Fruit fly (Drosophila melanogaster) whole organism, pupa: ENCODE data around the gene Swt1.

Experiments used
- CG10348 ChIP-seq: fragments of 200-800 bp; sonication (Bioruptor generic); IDR thresholded peaks from 2 replicates; pipeline ENCODE4 v1.3.6; 2022; ENCODE audit warnings: missing biosample characterization, missing genetic modification characterization
- CG12605 ChIP-seq: fragments of 200-800 bp; sonication (Bioruptor generic); IDR thresholded peaks from 2 replicates; pipeline ENCODE4 v1.3.6; 2022; ENCODE audit warnings: missing biosample characterization, missing genetic modification characterization
- CG13204 ChIP-seq: fragments of 200-800 bp; sonication (Bioruptor generic); optimal IDR thresholded peaks from 2 replicates; lab custom pipeline; 2018; ENCODE audit warnings: missing biosample characterization, mild to moderate bottlenecking, missing genetic modification characterization, moderate library complexity
- CG14655 ChIP-seq: fragments of 200-800 bp; sonication (Bioruptor generic); optimal IDR thresholded peaks from 3 replicates; lab custom pipeline; 2017; ENCODE audit warnings: mild to moderate bottlenecking, missing biosample characterization, missing genetic modification reagents, missing genetic modification characterization
- CG15710 ChIP-seq: fragments of 200-800 bp; sonication (Bioruptor generic); optimal IDR thresholded peaks from 2 replicates; lab custom pipeline; 2018; ENCODE audit warnings: missing biosample characterization, mild to moderate bottlenecking, missing genetic modification characterization, moderate library complexity
- CG17806 ChIP-seq: fragments of 200-800 bp; sonication (Bioruptor generic); optimal IDR thresholded peaks from 2 replicates; lab custom pipeline; 2018; ENCODE audit warnings: missing biosample characterization, mild to moderate bottlenecking, missing genetic modification characterization, moderate library complexity
- CG34367 ChIP-seq: fragments of 200-800 bp; sonication (Bioruptor generic); optimal IDR thresholded peaks from 2 replicates; lab custom pipeline; 2018; ENCODE audit warnings: missing biosample characterization, mild to moderate bottlenecking, missing genetic modification characterization
- CG4496 ChIP-seq: fragments of 200-800 bp; sonication (Bioruptor generic); IDR thresholded peaks from 3 replicates; pipeline ENCODE4 v1.3.6; 2022; ENCODE audit warnings: missing biosample characterization, missing genetic modification characterization
- CG8159 ChIP-seq: fragments of 200-800 bp; sonication (Bioruptor generic); optimal IDR thresholded peaks from 3 replicates; lab custom pipeline; 2018; ENCODE audit warnings: missing biosample characterization, mild to moderate bottlenecking, missing genetic modification characterization, moderate library complexity
- CG8301 ChIP-seq: fragments of 200-800 bp; sonication (Bioruptor generic); optimal IDR thresholded peaks from 2 replicates; lab custom pipeline; 2018; ENCODE audit warnings: missing biosample characterization, mild to moderate bottlenecking, missing genetic modification characterization
- CG9948 ChIP-seq: fragments of 200-800 bp; sonication (Bioruptor generic); optimal IDR thresholded peaks from 2 replicates; lab custom pipeline; 2018; ENCODE audit warnings: missing biosample characterization, mild to moderate bottlenecking, missing genetic modification characterization, moderate library complexity
- D1 ChIP-seq: fragments of 200-800 bp; sonication (Bioruptor generic); optimal IDR thresholded peaks from 2 replicates; lab custom pipeline; 2018; ENCODE audit warnings: missing biosample characterization, mild to moderate bottlenecking, missing genetic modification characterization, moderate library complexity
- EcR ChIP-seq: fragments of 200-800 bp; sonication (Bioruptor generic); optimal IDR thresholded peaks from 3 replicates; lab custom pipeline; 2019; ENCODE audit warnings: missing biosample characterization, missing genetic modification characterization, mild to moderate bottlenecking, moderate library complexity, missing genetic modification reagents
- Ets98B ChIP-seq: fragments of 200-800 bp; sonication (Bioruptor generic); IDR thresholded peaks from 2 replicates; pipeline ENCODE4 v1.3.6; 2022; ENCODE audit warnings: missing biosample characterization, missing genetic modification characterization
- Pif1A ChIP-seq: fragments of 200-800 bp; sonication (Bioruptor generic); optimal IDR thresholded peaks from 3 replicates; lab custom pipeline; 2016; ENCODE audit warnings: missing biosample characterization, missing genetic modification characterization
- Pif1B ChIP-seq: fragments of 200-800 bp; sonication (Bioruptor generic); optimal IDR thresholded peaks from 3 replicates; lab custom pipeline; 2016; ENCODE audit warnings: missing biosample characterization, missing genetic modification characterization
- Snoo ChIP-seq: fragments of 200-800 bp; sonication (Bioruptor generic); optimal IDR thresholded peaks from 3 replicates; lab custom pipeline; 2017; ENCODE audit warnings: missing biosample characterization, mild to moderate bottlenecking, missing genetic modification characterization, inconsistent platforms
- fd96Ca ChIP-seq: fragments of 200-800 bp; sonication (Bioruptor generic); IDR thresholded peaks from 3 replicates; pipeline ENCODE4 v1.3.6; 2022; ENCODE audit warnings: missing biosample characterization, missing genetic modification characterization
- gl ChIP-seq: fragments of 200-800 bp; sonication (Bioruptor generic); optimal IDR thresholded peaks from 2 replicates; lab custom pipeline; 2018; ENCODE audit warnings: missing biosample characterization, mild to moderate bottlenecking, missing genetic modification characterization
- rn ChIP-seq: fragments of 200-800 bp; sonication (Bioruptor generic); IDR thresholded peaks from 2 replicates; pipeline ENCODE4 v1.3.6; 2022; ENCODE audit warnings: missing biosample characterization, missing genetic modification characterization

The Swt1 gene

DNA sequence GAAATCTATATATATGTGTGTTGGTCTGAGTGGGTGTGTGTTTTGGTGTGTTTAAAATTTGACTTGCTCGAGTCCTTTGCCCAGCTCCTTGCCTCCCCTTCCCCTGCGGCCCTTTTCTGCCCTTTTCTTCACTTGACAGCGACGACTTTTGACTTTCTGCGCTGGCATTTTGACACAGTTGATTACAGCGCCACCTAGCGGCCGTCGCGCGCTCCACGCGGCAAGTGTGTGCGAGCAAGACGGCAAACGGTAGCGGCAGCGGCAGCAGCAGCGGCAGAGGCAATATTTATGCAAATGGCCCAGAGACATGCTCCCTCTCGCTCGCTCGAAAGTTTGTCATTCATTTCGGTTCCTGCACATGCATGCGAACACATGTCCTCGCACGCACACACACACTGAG, 38.2 kb downstream of the Swt1 start:
- no peak for TF ChIP-seq D1 (tag; lab: Kevin White, UChicago)
- peak; percentile 5 for TF ChIP-seq CG13204
- TF ChIP-seq, all 21 proteins: peak for 1

DNA sequence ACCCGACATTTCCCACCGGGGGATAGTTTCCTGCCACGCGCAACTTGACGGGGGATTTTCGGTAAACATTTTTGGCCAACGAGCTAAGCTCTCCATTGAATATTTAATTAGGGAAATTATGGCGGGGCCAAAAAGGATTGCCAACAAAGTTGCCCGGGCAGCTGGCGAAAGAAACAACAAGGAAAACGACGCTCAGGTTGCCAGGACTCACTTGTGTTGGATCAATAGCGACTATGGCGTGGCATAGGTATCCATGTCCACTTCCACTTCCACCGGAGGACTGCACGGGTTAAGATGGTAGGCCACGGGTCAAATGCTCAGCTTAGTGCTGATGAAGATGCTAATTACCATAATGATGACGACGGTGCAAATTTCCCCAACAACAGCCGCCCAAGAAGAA, 46.6 kb downstream of the Swt1 start, which contains the start of gene CG15373:
Gene CG15373, plus strand, starts transcription at position 301 of the 400 bp plus-strand sequence.
- no peak for TF ChIP-seq fd96Ca
- TF ChIP-seq CG4496 (GFP tag; lab: Robert Waterston, UW), result no peak
- no peak for TF ChIP-seq D1 (tag; lab: Kevin White, UChicago)
- no peak for TF ChIP-seq CG12605 (GFP tag; lab: Robert Waterston, UW)
- TF ChIP-seq Pif1A (GFP tag; lab: Kevin White, UChicago), result no peak
- no peak for TF ChIP-seq CG10348 (GFP tag; lab: Robert Waterston, UW)
- TF ChIP-seq CG34367 (tag; lab: Kevin White, UChicago), result no peak
- no peak for TF ChIP-seq CG17806 (tag; lab: Kevin White, UChicago)
- TF ChIP-seq Pif1B (GFP tag; lab: Kevin White, UChicago), result no peak
- no peak for TF ChIP-seq CG9948
- no peak for TF ChIP-seq CG8301 (tag; lab: Kevin White, UChicago)
- no peak for TF ChIP-seq rn (GFP tag; lab: Robert Waterston, UW)
- TF ChIP-seq Snoo (tag; lab: Kevin White, UChicago), result no peak
- TF ChIP-seq CG15710 (tag; lab: Kevin White, UChicago), result no peak
- TF ChIP-seq Ets98B (GFP tag; lab: Robert Waterston, UW), result no peak
- TF ChIP-seq gl (tag; lab: Kevin White, UChicago), result no peak
- TF ChIP-seq CG14655 (GFP tag; lab: Kevin White, UChicago), result no peak
- no peak for TF ChIP-seq CG8159 (tag; lab: Kevin White, UChicago)
- TF ChIP-seq CG13204, result no peak
- no peak for TF ChIP-seq EcR
